Worm (Caenorhabditis elegans) whole organism, dauer: ENCODE data around the gene daf-7.

Experiments
- unc-62 ChIP-seq: sonication (generic microtip); optimal IDR thresholded peaks from 2 replicates; lab custom pipeline; 2017; ENCODE audit warnings: missing biosample characterization, missing genetic modification reagents, missing genetic modification characterization

Gene daf-7

ce11 chrIII:811544-811943 lies at the start of gene daf-7:
TSS of gene daf-7 (plus strand) at chrIII:811844.
- no peak for TF ChIP-seq unc-62 (GFP tag; lab: Kevin White, UChicago)

- no peak for TF ChIP-seq unc-62 (GFP tag; lab: Kevin White, UChicago)
Measured at ce11 chrIII:762508-762907, 49.1 kb upstream of the daf-7 start.

- TF ChIP-seq unc-62 (GFP tag; lab: Kevin White, UChicago): no peak
Measured at ce11 chrIII:764404-764803, 47.2 kb upstream of the daf-7 start.

- no peak for TF ChIP-seq unc-62 (GFP tag; lab: Kevin White, UChicago)
Measured at ce11 chrIII:764884-765283, 46.8 kb upstream of the daf-7 start, which contains the start of gene ptl-1. TSS of gene ptl-1 (plus strand) at chrIII:765184.

- no peak for TF ChIP-seq unc-62 (GFP tag; lab: Kevin White, UChicago)
Measured at ce11 chrIII:768528-768927, 43.1 kb upstream of the daf-7 start.

ce11 chrIII:770958-771357 lies 40.7 kb upstream of the daf-7 start, which contains the start of gene tpst-2:
TSS of gene tpst-2 (plus strand) at chrIII:771258.
- no peak for TF ChIP-seq unc-62 (GFP tag; lab: Kevin White, UChicago)

ce11 chrIII:772675-773074 lies 39.0 kb upstream of the daf-7 start:
- no peak for TF ChIP-seq unc-62 (GFP tag; lab: Kevin White, UChicago)

- no peak for TF ChIP-seq unc-62 (GFP tag; lab: Kevin White, UChicago)
Measured at ce11 chrIII:773114-773513, 38.5 kb upstream of the daf-7 start, which contains the start of gene cyn-6. TSS of gene cyn-6 (plus strand) at chrIII:773414.

- no peak for TF ChIP-seq unc-62 (GFP tag; lab: Kevin White, UChicago)
Measured at ce11 chrIII:775443-775842, 36.2 kb upstream of the daf-7 start.

- TF ChIP-seq unc-62 (GFP tag; lab: Kevin White, UChicago): no peak
Measured at ce11 chrIII:778771-779170, 32.9 kb upstream of the daf-7 start, which contains the start of gene alh-11. TSS of gene alh-11 (minus strand) at chrIII:778871.

ce11 chrIII:782503-782902 lies 29.1 kb upstream of the daf-7 start:
- TF ChIP-seq unc-62 (GFP tag; lab: Kevin White, UChicago): no peak

ce11 chrIII:783254-783753 lies 28.3 kb upstream of the daf-7 start, which contains the start of the genes dagl-2 and ppm-1.G:
TSS of gene dagl-2 (minus strand) at chrIII:783305.
TSS of gene ppm-1.G (plus strand) at chrIII:783703.
- no peak for TF ChIP-seq unc-62 (GFP tag; lab: Kevin White, UChicago)

- TF ChIP-seq unc-62 (GFP tag; lab: Kevin White, UChicago): no peak
Measured at ce11 chrIII:789604-790003, 22.0 kb upstream of the daf-7 start.

ce11 chrIII:790591-790990 lies 21.1 kb upstream of the daf-7 start:
- TF ChIP-seq unc-62 (GFP tag; lab: Kevin White, UChicago): no peak

- no peak for TF ChIP-seq unc-62 (GFP tag; lab: Kevin White, UChicago)
Measured at ce11 chrIII:793595-793994, 18.0 kb upstream of the daf-7 start, which contains the start of gene snt-2. TSS of gene snt-2 (minus strand) at chrIII:793733.

- TF ChIP-seq unc-62 (GFP tag; lab: Kevin White, UChicago): no peak
Measured at ce11 chrIII:794000-794399, 17.6 kb upstream of the daf-7 start, which contains the start of gene rps-29. TSS of gene rps-29 (plus strand) at chrIII:794300.

ce11 chrIII:794984-795596 lies 16.6 kb upstream of the daf-7 start, which contains the start of gene trpp-11:
TSS of gene trpp-11 (plus strand) at chrIII:795136.
- no peak for TF ChIP-seq unc-62 (GFP tag; lab: Kevin White, UChicago)
